Worm (Caenorhabditis elegans): ENCODE results near the gene R09E10.5.
A peak's percentile ranks its signal among the peaks of the same experiment; 100 is the strongest.

The R09E10.5 gene

DNA sequence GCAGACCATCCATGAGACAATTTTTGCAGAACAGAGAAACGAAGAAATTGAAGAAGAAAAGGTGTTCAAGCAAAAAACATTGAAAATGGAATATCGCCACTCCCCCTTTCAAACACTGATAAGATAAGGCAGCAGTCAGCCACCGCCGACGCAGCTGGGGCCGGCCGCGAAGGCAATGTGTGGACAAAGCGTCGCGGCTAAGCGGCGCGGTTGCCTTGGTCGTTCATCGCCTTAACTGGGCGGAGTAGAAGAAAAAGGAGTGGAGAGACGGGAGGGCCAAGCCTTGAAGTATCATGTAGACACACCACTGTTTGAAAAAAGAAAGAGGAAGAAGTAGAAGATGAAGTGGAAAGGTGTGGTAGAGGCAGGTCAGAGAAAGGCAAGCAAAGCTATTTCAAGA, 28.9 kb upstream of the R09E10.5 start (continued):
- TF ChIP-seq sptf-2 (GFP tag; optimal IDR thresholded peaks at IDR 0.05), result no peak
- no peak for TF ChIP-seq F57A8.1 (GFP tag; optimal IDR thresholded peaks at IDR 0.05)
- no peak for TF ChIP-seq pbrm-1 (GFP tag; IDR thresholded peaks at IDR 0.05)
- no peak for TF ChIP-seq F49E8.2 (tag; optimal IDR thresholded peaks at IDR 0.05; ENCODE audit: insufficient read depth)
- TF ChIP-seq egl-18 (GFP tag; IDR thresholded peaks at IDR 0.05), result no peak
- no peak for TF ChIP-seq attf-3 (GFP tag; conservative IDR thresholded peaks at IDR 0.05)
- no peak for TF ChIP-seq nhr-27 (tag; optimal IDR thresholded peaks at IDR 0.05)
- no peak for TF ChIP-seq aptf-3 (GFP tag; IDR thresholded peaks at IDR 0.05)
- no peak for TF ChIP-seq lsl-1 (GFP tag; optimal IDR thresholded peaks at IDR 0.05)
- no peak for TF ChIP-seq ama-1 (optimal IDR thresholded peaks at IDR 0.05)
- TF ChIP-seq ama-1 (GFP tag; optimal IDR thresholded peaks at IDR 0.05), result no peak
- no peak for TF ChIP-seq B0019.2 (GFP tag; conservative IDR thresholded peaks at IDR 0.05)
- no peak for TF ChIP-seq lag-1 (GFP tag; IDR thresholded peaks at IDR 0.05)
- TF ChIP-seq hmg-1.2 (GFP tag; IDR thresholded peaks at IDR 0.05), result no peak
- no peak for TF ChIP-seq rpc-1 (optimal IDR thresholded peaks at IDR 0.05)
- TF ChIP-seq rpc-1 (tag; optimal IDR thresholded peaks at IDR 0.05), result no peak
- no peak for TF ChIP-seq F10E7.11 (tag; optimal IDR thresholded peaks at IDR 0.05)
- no peak for TF ChIP-seq ekl-4 (GFP tag; IDR thresholded peaks at IDR 0.05)
- TF ChIP-seq ceh-58 (GFP tag; IDR thresholded peaks at IDR 0.05), result no peak
- no peak for TF ChIP-seq hmg-20 (GFP tag; IDR thresholded peaks at IDR 0.05)
- TF ChIP-seq B0035.1 (tag; optimal IDR thresholded peaks at IDR 0.05), result no peak
- no peak for TF ChIP-seq attf-6 (GFP tag; IDR thresholded peaks at IDR 0.05)
- TF ChIP-seq ceh-79 (tag; optimal IDR thresholded peaks at IDR 0.05), result no peak
- TF ChIP-seq hsf-1 (GFP tag; IDR thresholded peaks at IDR 0.05), result no peak
- no peak for TF ChIP-seq T26A5.8 (tag; optimal IDR thresholded peaks at IDR 0.05)
- TF ChIP-seq ztf-3 (GFP tag; optimal IDR thresholded peaks at IDR 0.05), result no peak
- TF ChIP-seq lin-54 (GFP tag; optimal IDR thresholded peaks at IDR 0.05), result peak; percentile 12
- no peak for TF ChIP-seq fkh-3 (tag; optimal IDR thresholded peaks at IDR 0.05)
- TF ChIP-seq C17E4.6 (GFP tag; IDR thresholded peaks at IDR 0.05), result no peak
- no peak for TF ChIP-seq cebp-2 (GFP tag; IDR thresholded peaks at IDR 0.05)
- TF ChIP-seq akir-1 (GFP tag; optimal IDR thresholded peaks at IDR 0.05), result no peak
- TF ChIP-seq snpc-1.1 (tag; optimal IDR thresholded peaks at IDR 0.05; ENCODE audit: insufficient read depth), result no peak
- no peak for TF ChIP-seq sea-2 (GFP tag; IDR thresholded peaks at IDR 0.05)
- no peak for TF ChIP-seq F33H1.4 (GFP tag; IDR thresholded peaks at IDR 0.05)
- no peak for TF ChIP-seq hlh-26 (GFP tag; conservative IDR thresholded peaks at IDR 0.05)
- no peak for TF ChIP-seq F55B11.4 (tag; optimal IDR thresholded peaks at IDR 0.05; ENCODE audit: borderline replicate concordance, insufficient read depth)
- TF ChIP-seq attf-5 (GFP tag; optimal IDR thresholded peaks at IDR 0.05), result no peak
- TF ChIP-seq ztf-25 (GFP tag; IDR thresholded peaks at IDR 0.05), result no peak
- TF ChIP-seq lin-35 (GFP tag; optimal IDR thresholded peaks at IDR 0.05), result no peak
- TF ChIP-seq F22D6.2 (tag; optimal IDR thresholded peaks at IDR 0.05), result no peak
- TF ChIP-seq cebp-1 (GFP tag; IDR thresholded peaks at IDR 0.05), result no peak
- peak; percentile 57 for TF ChIP-seq cebp-1 (tag; optimal IDR thresholded peaks at IDR 0.05)
- no peak for TF ChIP-seq ccch-3 (GFP tag; optimal IDR thresholded peaks at IDR 0.05)
- TF ChIP-seq Y95B8A.8 (GFP tag; IDR thresholded peaks at IDR 0.05), result no peak
- no peak for TF ChIP-seq rcor-1 (GFP tag; IDR thresholded peaks at IDR 0.05)
- peak; percentile 12 for TF ChIP-seq lin-40 (tag; optimal IDR thresholded peaks at IDR 0.05)
- no peak for TF ChIP-seq zim-3 (tag; optimal IDR thresholded peaks at IDR 0.05)
- TF ChIP-seq die-1 (tag; optimal IDR thresholded peaks at IDR 0.05), result no peak
- TF ChIP-seq gei-17 (GFP tag; optimal IDR thresholded peaks at IDR 0.05), result no peak
- TF ChIP-seq snpc-4 (GFP tag; optimal IDR thresholded peaks at IDR 0.05), result no peak
- TF ChIP-seq snpc-4 (tag; optimal IDR thresholded peaks at IDR 0.05), result no peak
